Fruit fly (Drosophila melanogaster): Measurements from ENCODE around the gene Naa40.
A peak's percentile ranks its signal among the peaks of the same experiment; 100 is the strongest.

Naa40 gene

DNA sequence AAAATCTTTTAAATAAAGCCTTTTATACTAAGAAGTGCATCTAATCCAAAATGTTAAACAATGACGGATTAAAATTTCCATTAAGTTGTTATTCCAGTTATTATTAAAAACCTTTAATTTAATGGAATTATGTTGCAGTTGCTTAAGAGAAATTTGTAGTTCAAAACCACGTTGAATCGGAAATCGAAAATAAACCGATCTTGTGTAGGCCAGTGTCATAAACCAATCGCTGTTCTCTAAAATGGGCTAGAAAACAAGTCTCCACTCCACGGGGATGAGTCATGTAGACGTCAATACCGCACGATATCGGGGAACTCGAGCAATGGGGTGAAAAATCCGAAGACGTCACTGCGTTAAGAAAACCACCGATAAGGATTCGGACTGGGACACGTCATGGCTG is 36.8 kb upstream of the Naa40 start (continued):
- TF ChIP-seq psq (GFP tag; optimal IDR thresholded peaks at IDR 0.05): no peak
- peak; percentile 55; the same call in 2 of the 3 replicates for TF ChIP-seq row (GFP tag; IDR thresholded peaks at IDR 0.05)
- TF ChIP-seq ssp (GFP tag; IDR thresholded peaks at IDR 0.05): no peak
- TF ChIP-seq Rx (GFP tag; IDR thresholded peaks at IDR 0.05): no peak

DNA sequence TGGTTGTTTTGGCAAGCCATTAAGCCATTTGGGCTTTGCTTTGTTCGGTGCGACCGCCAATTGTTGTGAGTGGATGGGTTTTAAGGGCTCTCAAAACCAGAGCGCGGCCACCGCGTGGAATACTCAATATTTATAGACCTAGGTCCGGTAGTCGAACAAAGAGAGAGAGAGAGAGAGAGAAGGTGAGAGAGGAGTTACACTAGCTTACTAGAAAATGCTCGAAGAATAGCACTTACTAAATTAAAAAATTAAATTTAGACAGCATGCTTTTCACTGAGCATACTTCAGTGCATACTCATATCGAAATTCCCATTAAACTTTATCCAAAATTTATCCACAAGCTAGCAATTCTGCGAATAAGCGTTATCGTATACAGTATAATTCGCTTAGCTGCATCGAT is 35.3 kb upstream of the Naa40 start:
- TF ChIP-seq Trl (optimal IDR thresholded peaks at IDR 0.05) (peak; percentile 28 to 57), Trl (GFP tag; optimal IDR thresholded peaks at IDR 0.05) (no peak), Gsc (GFP tag; IDR thresholded peaks at IDR 0.05) (no peak), jumu (GFP tag; optimal IDR thresholded peaks at IDR 0.05) (no peak), CG17829 (tag; optimal IDR thresholded peaks at IDR 0.05) (no peak), NFAT (GFP tag; IDR thresholded peaks at IDR 0.05) (0 out of 2 replicates have a peak, but pooled peaks have one; percentile 25), Rfx (GFP tag; IDR thresholded peaks at IDR 0.05) (peak; percentile 21; the same call in 1 of the 2 replicates), Xrp1 (GFP tag; IDR thresholded peaks at IDR 0.05) (no peak), gem (tag; optimal IDR thresholded peaks at IDR 0.05) (peak; percentile 11), knrl (GFP tag; IDR thresholded peaks at IDR 0.05; ENCODE audit: partially characterized antibody) (no peak), CG2678 (tag; optimal IDR thresholded peaks at IDR 0.05) (peak; percentile 6), HHEX (GFP tag; optimal IDR thresholded peaks at IDR 0.05) (no peak), ken (GFP tag; IDR thresholded peaks at IDR 0.05) (no peak), Meics (GFP tag; optimal IDR thresholded peaks at IDR 0.05) (peak; percentile 1), row (GFP tag; IDR thresholded peaks at IDR 0.05) (peak; percentile 50), Dll (GFP tag; IDR thresholded peaks at IDR 0.05; ENCODE audit: partially characterized antibody) (no peak), CG32532 (GFP tag; IDR thresholded peaks at IDR 0.05) (peak; percentile 49; the same call in 1 of the 2 replicates), HLH3B (GFP tag; IDR thresholded peaks at IDR 0.05) (no peak), H2.0 (GFP tag; IDR thresholded peaks at IDR 0.05) (no peak), CG11504 (tag; optimal IDR thresholded peaks at IDR 0.05) (peak; percentile 13), grau (tag; optimal IDR thresholded peaks at IDR 0.05) (peak; percentile 26)

DNA sequence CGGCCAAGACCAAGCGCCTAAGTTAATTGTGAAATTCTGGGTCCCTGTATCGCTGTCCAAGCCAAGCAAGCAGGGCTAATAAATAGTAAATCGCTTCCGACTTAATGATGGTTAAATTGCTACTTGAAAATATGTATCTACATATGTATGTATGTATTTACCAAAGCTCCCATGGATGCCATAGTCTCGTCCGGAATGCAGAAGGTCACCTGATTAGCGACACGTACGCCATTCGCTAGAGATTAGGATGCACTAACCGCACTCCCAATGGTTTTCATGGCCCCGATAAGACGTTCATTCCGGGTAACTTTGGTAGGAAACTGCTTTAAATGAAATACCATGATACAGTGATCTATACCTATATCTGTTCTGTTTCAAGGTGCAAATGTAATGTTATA is 34.0 kb upstream of the Naa40 start:
- TF ChIP-seq Aef1 (GFP tag; IDR thresholded peaks at IDR 0.05): no peak
- no peak for TF ChIP-seq CG7372 (GFP tag; IDR thresholded peaks at IDR 0.05)
- TF ChIP-seq CG9817 (tag; optimal IDR thresholded peaks at IDR 0.05): no peak
- peak; percentile 52 for TF ChIP-seq sd (tag; optimal IDR thresholded peaks at IDR 0.05)
- TF ChIP-seq usp (GFP tag; optimal IDR thresholded peaks at IDR 0.05): no peak
- TF ChIP-seq CG5180 (GFP tag; optimal IDR thresholded peaks at IDR 0.05): no peak
- TF ChIP-seq grau (tag; optimal IDR thresholded peaks at IDR 0.05): no peak
- TF ChIP-seq Nf-YC (tag; optimal IDR thresholded peaks at IDR 0.05): peak; percentile 69
- TF ChIP-seq CG12299 (tag; optimal IDR thresholded peaks at IDR 0.05): no peak
- TF ChIP-seq chm (GFP tag; IDR thresholded peaks at IDR 0.05): no peak
- TF ChIP-seq CG7987 (GFP tag; optimal IDR thresholded peaks at IDR 0.05): no peak
- peak; percentile 59 for TF ChIP-seq Nf-YB (GFP tag; optimal IDR thresholded peaks at IDR 0.05)
- no peak for TF ChIP-seq CG31388 (GFP tag; optimal IDR thresholded peaks at IDR 0.05)
- no peak for TF ChIP-seq CG18011 (GFP tag; optimal IDR thresholded peaks at IDR 0.05)
- TF ChIP-seq pnt (GFP tag; optimal IDR thresholded peaks at IDR 0.05): no peak
